Worm (Caenorhabditis elegans) whole organism, L3 larva: ENCODE measurements around the gene str-141.

Source experiments
- aly-2 ChIP-seq: fragments of 150-350 bp; optimal IDR thresholded peaks from 2 replicates; lab custom pipeline; 2014; ENCODE audit warnings: missing biosample characterization, missing genetic modification characterization
- ama-1 ChIP-seq: fragments of 150-350 bp; optimal IDR thresholded peaks from 2 replicates; lab custom pipeline; 2018
- ceh-16 ChIP-seq: sonication (generic microtip); optimal IDR thresholded peaks from 2 replicates; lab custom pipeline; 2017; ENCODE audit warnings: missing biosample characterization, missing genetic modification characterization
- ceh-28 ChIP-seq: fragments of 150-350 bp; optimal IDR thresholded peaks from 2 replicates; lab custom pipeline; 2014; ENCODE audit warnings: missing biosample characterization, missing genetic modification reagents, missing genetic modification characterization
- ceh-82 ChIP-seq: fragments of 150-350 bp; optimal IDR thresholded peaks from 2 replicates; lab custom pipeline; 2014; ENCODE audit warnings: missing biosample characterization, missing genetic modification characterization
- ceh-9 ChIP-seq: sonication (generic microtip); optimal IDR thresholded peaks from 2 replicates; lab custom pipeline; 2018; ENCODE audit warnings: missing biosample characterization, missing genetic modification characterization
- daf-12 ChIP-seq: fragments of 150-350 bp; optimal IDR thresholded peaks from 2 replicates; lab custom pipeline; 2014; ENCODE audit warnings: missing biosample characterization, missing genetic modification reagents, missing genetic modification characterization
- egl-27 ChIP-seq: sonication (generic microtip); optimal IDR thresholded peaks from 4 replicates; lab custom pipeline; 2017; ENCODE audit warnings: missing biosample characterization, missing genetic modification reagents, missing genetic modification characterization
- elt-1 ChIP-seq: fragments of 150-350 bp; optimal IDR thresholded peaks from 2 replicates; lab custom pipeline; 2014; ENCODE audit warnings: missing biosample characterization, missing genetic modification characterization
- elt-2 ChIP-seq: sonication (generic microtip); optimal IDR thresholded peaks from 2 replicates; lab custom pipeline; 2016; ENCODE audit warnings: missing genetic modification reagents, mild to moderate bottlenecking, missing genetic modification characterization, missing compliant biosample characterization
- elt-3 ChIP-seq, 3 experiments: fragments of 150-350 bp in 1 of 3; sonication (generic microtip) in 2 of 3; optimal IDR thresholded peaks; 2 replicates in 2 of 3; 4 replicates in 1 of 3; lab custom pipeline; 2014 to 2017; ENCODE audit warnings: missing biosample characterization in 3 of 3, missing genetic modification characterization in 3 of 3
- fkh-10 ChIP-seq: sonication (generic microtip); optimal IDR thresholded peaks from 2 replicates; lab custom pipeline; 2017; ENCODE audit warnings: missing biosample characterization, missing genetic modification reagents, missing genetic modification characterization
- fos-1 ChIP-seq: fragments of 150-350 bp; optimal IDR thresholded peaks from 2 replicates; lab custom pipeline; 2014; ENCODE audit warnings: missing biosample characterization, missing genetic modification characterization
- hmg-11 ChIP-seq: sonication (generic microtip); optimal IDR thresholded peaks from 2 replicates; lab custom pipeline; 2016; ENCODE audit warnings: missing genetic modification characterization, missing compliant biosample characterization
- lin-39 ChIP-seq: fragments of 150-350 bp; optimal IDR thresholded peaks from 2 replicates; lab custom pipeline; 2018; ENCODE audit warnings: missing biosample characterization, missing genetic modification reagents, missing genetic modification characterization
- lsy-12 ChIP-seq: sonication (generic microtip); optimal IDR thresholded peaks from 2 replicates; lab custom pipeline; 2016; ENCODE audit warnings: mild to moderate bottlenecking, missing genetic modification characterization, missing compliant biosample characterization
- mdl-1 ChIP-seq: fragments of 150-350 bp; optimal IDR thresholded peaks from 2 replicates; lab custom pipeline; 2014; ENCODE audit warnings: missing biosample characterization, missing genetic modification characterization
- nfya-1 ChIP-seq: sonication (generic microtip); optimal IDR thresholded peaks from 2 replicates; lab custom pipeline; 2017; ENCODE audit warnings: missing genetic modification characterization, mild to moderate bottlenecking, missing compliant biosample characterization, antibody characterized with exemption, moderate library complexity; ENCODE audit not compliant: insufficient read depth
- nhr-23 ChIP-seq: fragments of 150-350 bp; optimal IDR thresholded peaks from 2 replicates; lab custom pipeline; 2014; ENCODE audit warnings: missing biosample characterization, missing genetic modification reagents, missing genetic modification characterization
- nhr-28 ChIP-seq: fragments of 150-350 bp; optimal IDR thresholded peaks from 2 replicates; lab custom pipeline; 2014; ENCODE audit warnings: missing biosample characterization, missing genetic modification characterization
- nhr-43 ChIP-seq: sonication (generic microtip); optimal IDR thresholded peaks from 2 replicates; lab custom pipeline; 2016; ENCODE audit warnings: mild to moderate bottlenecking, missing genetic modification characterization, missing compliant biosample characterization; ENCODE audit not compliant: poor library complexity, severe bottlenecking
- nhr-67 ChIP-seq: fragments of 150-350 bp; optimal IDR thresholded peaks from 2 replicates; lab custom pipeline; 2014; ENCODE audit warnings: missing biosample characterization, missing genetic modification characterization
- nhr-76 ChIP-seq: fragments of 150-350 bp; sonication (generic microtip); optimal IDR thresholded peaks from 5 replicates; lab custom pipeline; 2014; ENCODE audit warnings: missing biosample characterization, missing genetic modification characterization
- nhr-77 ChIP-seq: fragments of 150-350 bp; optimal IDR thresholded peaks from 2 replicates; lab custom pipeline; 2014; ENCODE audit warnings: missing biosample characterization, missing genetic modification characterization
- pha-4 ChIP-seq: fragments of 150-350 bp; optimal IDR thresholded peaks from 2 replicates; lab custom pipeline; 2014; ENCODE audit warnings: missing biosample characterization, missing genetic modification reagents, missing genetic modification characterization
- pqm-1 ChIP-seq: fragments of 150-350 bp; optimal IDR thresholded peaks from 2 replicates; lab custom pipeline; 2017; ENCODE audit warnings: missing biosample characterization, missing genetic modification characterization, inconsistent platforms
- snpc-4 ChIP-seq: fragments of 150-350 bp; optimal IDR thresholded peaks from 2 replicates; lab custom pipeline; 2014; ENCODE audit warnings: missing biosample characterization, missing genetic modification characterization
- zag-1 ChIP-seq: fragments of 150-350 bp; optimal IDR thresholded peaks from 2 replicates; lab custom pipeline; 2014; ENCODE audit warnings: missing biosample characterization, missing genetic modification characterization
- ztf-11 ChIP-seq: fragments of 150-350 bp; optimal IDR thresholded peaks from 2 replicates; lab custom pipeline; 2014; ENCODE audit warnings: missing biosample characterization, missing genetic modification characterization

str-141 gene

ce11 chrV:11314025-11314880 is 9.4 kb downstream of the str-141 start (continued):
- TF ChIP-seq fkh-10 (no peak), nhr-43 (tag; lab: Kevin White, UChicago) (peak; percentile 83), mdl-1 (tag; lab: Kevin White, UChicago) (no peak), hmg-11 (tag; lab: Kevin White, UChicago) (peak; percentile 84)
- TF ChIP-seq, all 47 proteins: peak for 26

ce11 chrV:11312904-11313303 is 10.7 kb downstream of the str-141 start:
- TF ChIP-seq snpc-4 (tag; lab: Kevin White, UChicago) = no peak
- no peak for TF ChIP-seq ceh-82 (tag; lab: Kevin White, UChicago)
- no peak for TF ChIP-seq aly-2 (tag; lab: Kevin White, UChicago)
- TF ChIP-seq fos-1 (tag; lab: Kevin White, UChicago) = no peak
- no peak for TF ChIP-seq nhr-23 (tag; lab: Kevin White, UChicago)

- no peak for TF ChIP-seq nhr-77 (tag; lab: Kevin White, UChicago)
- TF ChIP-seq pha-4 = no peak
- no peak for TF ChIP-seq ztf-11 (tag; lab: Kevin White, UChicago)
- TF ChIP-seq egl-27 (tag; lab: Kevin White, UChicago) = no peak
- TF ChIP-seq nhr-76 (tag; lab: Kevin White, UChicago) = no peak
- TF ChIP-seq ceh-28 (tag; lab: Kevin White, UChicago) = no peak
- TF ChIP-seq hmg-11 (tag; lab: Kevin White, UChicago) = no peak
- TF ChIP-seq pqm-1 (tag; lab: Kevin White, UChicago) = peak; percentile 36
- no peak for TF ChIP-seq daf-12 (tag; lab: Kevin White, UChicago)
- no peak for TF ChIP-seq nhr-23 (tag; lab: Kevin White, UChicago)
- no peak for TF ChIP-seq zag-1 (tag; lab: Kevin White, UChicago)
- TF ChIP-seq ceh-9 = no peak
- TF ChIP-seq nhr-28 (tag; lab: Kevin White, UChicago) = no peak
- no peak for TF ChIP-seq lsy-12 (tag; lab: Kevin White, UChicago)
- no peak for TF ChIP-seq mdl-1 (tag; lab: Kevin White, UChicago)
- TF ChIP-seq ama-1 = no peak
- TF ChIP-seq ceh-16 (tag; lab: Kevin White, UChicago) = no peak
- peak; percentile 97 for TF ChIP-seq elt-2 (tag; lab: Kevin White, UChicago)
- peak in 1 of 3 experiments; percentile 67 for TF ChIP-seq elt-3 (tag; optimal IDR thresholded peaks at IDR 0.05; lab: Kevin White, UChicago)
Observed at ce11 chrV:11311013-11311472, 12.6 kb downstream of the str-141 start, which contains the start of gene T03F7.7. Gene T03F7.7, plus strand, starts transcription at chrV:11311422.

- TF ChIP-seq lin-39 (tag; lab: Kevin White, UChicago) (peak; percentile 51), nfya-1 (tag; lab: Kevin White, UChicago) (peak; percentile 51), nhr-76 (tag; lab: Kevin White, UChicago) (no peak)
Observed at ce11 chrV:11308915-11309314, 14.7 kb downstream of the str-141 start.

ce11 chrV:11308346-11308745 is 15.3 kb downstream of the str-141 start, which contains the start of gene snf-11:
Gene snf-11, minus strand, starts transcription at chrV:11308446.
- TF ChIP-seq hmg-11 (tag; lab: Kevin White, UChicago) (no peak), nhr-67 (no peak), ceh-9 (no peak), elt-1 (tag; lab: Kevin White, UChicago) (no peak)

ce11 chrV:11307781-11308180 is 15.8 kb downstream of the str-141 start:
- TF ChIP-seq fos-1 (tag; lab: Kevin White, UChicago) = no peak
- TF ChIP-seq nfya-1 (tag; lab: Kevin White, UChicago) = peak; percentile 33
